Fruit fly (Drosophila melanogaster): ENCODE data around the gene CG33093.

The CG33093 gene

DNA sequence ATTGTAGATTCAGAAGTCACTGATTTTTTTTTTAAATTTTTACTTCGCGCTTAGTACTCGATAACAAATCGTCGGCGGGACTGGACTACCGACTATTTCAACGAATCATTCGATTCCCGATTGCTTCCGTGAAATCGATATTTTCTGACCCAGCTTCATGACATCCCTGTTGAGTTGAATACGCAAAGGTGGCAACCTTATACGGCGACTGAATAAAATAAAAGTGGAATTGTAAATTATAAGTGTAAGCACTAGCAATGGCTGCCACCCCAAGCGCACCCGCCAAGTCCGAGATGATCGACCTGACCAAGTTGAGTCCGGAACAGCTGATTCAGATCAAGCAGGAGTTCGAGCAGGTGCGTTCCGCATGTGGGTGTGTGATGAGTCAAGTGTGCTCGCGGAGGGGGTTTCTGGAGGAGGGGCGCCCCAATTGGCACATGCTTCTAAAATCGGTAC lies 44.7 kb downstream of the CG33093 start, which contains the start of gene Pfdn5:
TSS of gene Pfdn5 (plus strand) at position 3 of the 456 bp plus-strand sequence.
- TF ChIP-seq Pif1A (GFP tag; optimal IDR thresholded peaks at IDR 0.05) (no peak), CG13204 (GFP tag; optimal IDR thresholded peaks at IDR 0.05) (no peak), CG10348 (GFP tag; IDR thresholded peaks at IDR 0.05) (no peak), CG15710 (tag; optimal IDR thresholded peaks at IDR 0.05) (no peak), gl (tag; optimal IDR thresholded peaks at IDR 0.05) (no peak), CG34367 (tag; optimal IDR thresholded peaks at IDR 0.05) (no peak), CG4496 (GFP tag; IDR thresholded peaks at IDR 0.05) (no peak), Ets98B (GFP tag; IDR thresholded peaks at IDR 0.05) (no peak), fd96Ca (GFP tag; IDR thresholded peaks at IDR 0.05) (no peak), Snoo (tag; optimal IDR thresholded peaks at IDR 0.05) (no peak), Pif1B (GFP tag; optimal IDR thresholded peaks at IDR 0.05) (no peak), CG17806 (tag; optimal IDR thresholded peaks at IDR 0.05) (no peak), CG8159 (tag; optimal IDR thresholded peaks at IDR 0.05) (no peak), CG9948 (tag; optimal IDR thresholded peaks at IDR 0.05) (no peak), D1 (tag; optimal IDR thresholded peaks at IDR 0.05) (no peak), CG14655 (GFP tag; optimal IDR thresholded peaks at IDR 0.05) (no peak), CG8301 (tag; optimal IDR thresholded peaks at IDR 0.05) (no peak), rn (GFP tag; IDR thresholded peaks at IDR 0.05) (no peak)

DNA sequence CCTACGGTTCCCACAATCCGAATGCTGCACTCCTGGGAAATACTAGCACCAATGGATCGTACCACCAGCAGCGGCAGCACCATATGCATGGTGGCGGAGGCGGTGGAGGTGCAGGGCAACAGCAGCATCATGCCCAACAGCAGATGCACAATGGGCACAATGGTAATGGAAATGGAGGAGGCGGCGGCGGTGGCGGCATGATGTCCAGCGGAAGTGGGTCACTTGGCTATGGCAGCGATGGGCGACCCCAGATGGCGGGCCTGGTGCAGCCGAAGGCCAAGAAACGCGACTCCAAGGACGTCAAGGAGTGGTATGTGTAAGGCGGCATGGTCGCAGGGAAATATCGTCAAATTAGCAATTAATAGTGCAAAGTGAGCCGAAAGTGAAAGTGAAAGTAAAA lies 48.2 kb downstream of the CG33093 start:
- TF ChIP-seq Pif1B (GFP tag; optimal IDR thresholded peaks at IDR 0.05) (no peak), EcR (GFP tag; optimal IDR thresholded peaks at IDR 0.05) (no peak), CG13204 (GFP tag; optimal IDR thresholded peaks at IDR 0.05) (no peak), Snoo (tag; optimal IDR thresholded peaks at IDR 0.05) (no peak), CG8301 (tag; optimal IDR thresholded peaks at IDR 0.05) (no peak), CG10348 (GFP tag; IDR thresholded peaks at IDR 0.05) (no peak)

Data from whole organism, pupa.